Fruit fly (Drosophila melanogaster) whole organism, embryonic: ENCODE measurements around the gene CG31548.
A peak's percentile ranks its signal among the peaks of the same experiment; 100 is the strongest.

Experiments
- Aef1 ChIP-seq: fragments of 200-800 bp; sonication (Bioruptor generic); IDR thresholded peaks from 3 replicates; pipeline ENCODE4 v1.3.6; 2022; ENCODE audit warnings: missing biosample characterization, missing genetic modification characterization
- Awh ChIP-seq: fragments of 200-800 bp; sonication (Bioruptor generic); IDR thresholded peaks from 2 replicates; pipeline ENCODE4, ENCODE4 v1.3.6; 2022; ENCODE audit warnings: missing biosample characterization, missing genetic modification characterization
- BEAF-32 ChIP-seq: fragments of 200-800 bp; sonication (Bioruptor generic); optimal IDR thresholded peaks from 3 replicates; lab custom pipeline; 2017; ENCODE audit warnings: missing biosample characterization, missing genetic modification characterization, mild to moderate bottlenecking, moderate library complexity, missing genetic modification reagents
- CG10147 ChIP-seq: fragments of 200-800 bp; sonication (Bioruptor generic); optimal IDR thresholded peaks from 2 replicates; lab custom pipeline; 2019; ENCODE audit warnings: missing biosample characterization, mild to moderate bottlenecking, missing genetic modification characterization, moderate library complexity
- CG11695 ChIP-seq: fragments of 200-800 bp; sonication (Bioruptor generic); IDR thresholded peaks from 3 replicates; pipeline ENCODE4 v1.3.6; 2022; ENCODE audit warnings: missing biosample characterization, missing genetic modification characterization
- CG11696 ChIP-seq: fragments of 200-800 bp; sonication (Bioruptor generic); IDR thresholded peaks from 2 replicates; pipeline ENCODE4 v1.3.6; 2022; ENCODE audit warnings: missing biosample characterization, missing genetic modification characterization
- CG1529 ChIP-seq: fragments of 200-800 bp; sonication (Bioruptor generic); optimal IDR thresholded peaks from 3 replicates; lab custom pipeline; 2018; ENCODE audit warnings: missing biosample characterization, missing genetic modification characterization
- CG15479 ChIP-seq: fragments of 200-800 bp; sonication (Bioruptor generic); optimal IDR thresholded peaks from 3 replicates; lab custom pipeline; 2019; ENCODE audit warnings: missing biosample characterization, mild to moderate bottlenecking, missing genetic modification characterization, moderate library complexity
- CG17186 ChIP-seq: fragments of 200-800 bp; sonication (Bioruptor generic); optimal IDR thresholded peaks from 3 replicates; lab custom pipeline; 2017; ENCODE audit warnings: missing biosample characterization, missing genetic modification reagents, missing genetic modification characterization
- CG17359 ChIP-seq: fragments of 200-800 bp; sonication (Bioruptor generic); optimal IDR thresholded peaks from 3 replicates; lab custom pipeline; 2018; ENCODE audit warnings: missing biosample characterization, mild to moderate bottlenecking, missing genetic modification characterization, moderate library complexity
- CG32532 ChIP-seq: fragments of 200-800 bp; sonication (Bioruptor generic); IDR thresholded peaks from 2 replicates; pipeline ENCODE4 v1.3.6; 2022; ENCODE audit warnings: missing biosample characterization, missing genetic modification characterization
- CG34376 ChIP-seq: fragments of 200-800 bp; sonication (Bioruptor generic); optimal IDR thresholded peaks from 2 replicates; lab custom pipeline; 2018; ENCODE audit warnings: missing biosample characterization, mild to moderate bottlenecking, missing genetic modification characterization
- CG4328 ChIP-seq: fragments of 200-800 bp; sonication (Bioruptor generic); optimal IDR thresholded peaks from 3 replicates; lab custom pipeline; 2017; ENCODE audit warnings: missing biosample characterization, missing genetic modification reagents, missing genetic modification characterization
- CG4854 ChIP-seq: fragments of 200-800 bp; sonication (Bioruptor generic); optimal IDR thresholded peaks from 2 replicates; lab custom pipeline; 2016; ENCODE audit warnings: missing biosample characterization, missing genetic modification characterization, inconsistent platforms
- CG6813 ChIP-seq: fragments of 200-800 bp; sonication (Bioruptor generic); optimal IDR thresholded peaks from 2 replicates; lab custom pipeline; 2017; ENCODE audit warnings: missing biosample characterization, missing genetic modification characterization, mild to moderate bottlenecking, moderate library complexity, missing genetic modification reagents
- CG7928 ChIP-seq: fragments of 200-800 bp; sonication (Bioruptor generic); optimal IDR thresholded peaks from 2 replicates; lab custom pipeline; 2017; ENCODE audit warnings: missing biosample characterization, mild to moderate bottlenecking, missing genetic modification characterization
- CG9797 ChIP-seq: fragments of 200-800 bp; sonication (Bioruptor generic); optimal IDR thresholded peaks from 3 replicates; lab custom pipeline; 2018; ENCODE audit warnings: missing biosample characterization, mild to moderate bottlenecking, missing genetic modification characterization
- CkIIα-i1 ChIP-seq: fragments of 200-800 bp; sonication (Bioruptor generic); IDR thresholded peaks from 2 replicates; pipeline ENCODE4 v1.3.6; 2022; ENCODE audit warnings: missing biosample characterization, missing genetic modification characterization
- Dad ChIP-seq: fragments of 200-800 bp; sonication (Bioruptor generic); optimal IDR thresholded peaks from 3 replicates; lab custom pipeline; 2016; ENCODE audit warnings: missing biosample characterization, missing genetic modification characterization
- Deaf1 ChIP-seq: fragments of 200-800 bp; optimal IDR thresholded peaks from 3 replicates; lab custom pipeline; 2019; ENCODE audit warnings: missing biosample characterization, mild to moderate bottlenecking, missing genetic modification characterization, moderate library complexity
- Fer1 ChIP-seq: fragments of 200-800 bp; sonication (Bioruptor generic); optimal IDR thresholded peaks from 2 replicates; lab custom pipeline; 2017; ENCODE audit warnings: missing biosample characterization, mild to moderate bottlenecking, missing genetic modification characterization
- Gsc ChIP-seq: fragments of 200-800 bp; sonication (Bioruptor generic); IDR thresholded peaks from 2 replicates; pipeline ENCODE4 v1.3.6; 2022; ENCODE audit warnings: missing biosample characterization, missing genetic modification characterization
- Hr78 ChIP-seq, 2 experiments: fragments of 200-800 bp in 1 of 2; fragments of >200 bp in 1 of 2; sonication (Bioruptor generic) in 1 of 2; optimal IDR thresholded peaks; 2 replicates each; lab custom pipeline; 2017 to 2019; ENCODE audit warnings: missing biosample characterization in 2 of 2, missing genetic modification characterization in 2 of 2, mild to moderate bottlenecking in 1 of 2, moderate library complexity in 1 of 2
- Mad ChIP-seq: fragments of 200-800 bp; sonication (Bioruptor generic); optimal IDR thresholded peaks from 2 replicates; lab custom pipeline; 2016; ENCODE audit warnings: missing biosample characterization, missing genetic modification characterization
- Max ChIP-seq: fragments of 200-800 bp; sonication (Bioruptor generic); optimal IDR thresholded peaks from 2 replicates; lab custom pipeline; 2016; ENCODE audit warnings: missing biosample characterization, mild to moderate bottlenecking, missing genetic modification characterization
- Nf-YB ChIP-seq: fragments of 200-800 bp; sonication (Bioruptor generic); optimal IDR thresholded peaks from 3 replicates; lab custom pipeline; 2019; ENCODE audit warnings: missing biosample characterization, mild to moderate bottlenecking, missing genetic modification characterization, moderate library complexity
- Vsx1 ChIP-seq: fragments of 200-800 bp; sonication (Bioruptor generic); optimal IDR thresholded peaks from 2 replicates; lab custom pipeline; 2017; ENCODE audit warnings: missing biosample characterization, mild to moderate bottlenecking, missing genetic modification characterization, missing genetic modification reagents
- Xrp1 ChIP-seq: fragments of 200-800 bp; sonication (Bioruptor generic); IDR thresholded peaks from 2 replicates; pipeline ENCODE4 v1.3.6; 2022; ENCODE audit warnings: missing biosample characterization, missing genetic modification characterization
- bbx ChIP-seq: fragments of 200-800 bp; sonication (Bioruptor generic); IDR thresholded peaks from 2 replicates; pipeline ENCODE4 v1.3.6; 2022; ENCODE audit warnings: missing biosample characterization, missing genetic modification characterization; ENCODE audit not compliant: partially characterized antibody
- emc ChIP-seq: fragments of 200-800 bp; sonication (Bioruptor generic); optimal IDR thresholded peaks from 2 replicates; lab custom pipeline; 2016; ENCODE audit warnings: missing biosample characterization, missing genetic modification characterization
- fu2 ChIP-seq: fragments of 200-800 bp; sonication (Bioruptor generic); optimal IDR thresholded peaks from 2 replicates; lab custom pipeline; 2016; ENCODE audit warnings: missing biosample characterization, missing genetic modification characterization
- gcm ChIP-seq: fragments of 200-800 bp; sonication (Bioruptor generic); optimal IDR thresholded peaks from 2 replicates; lab custom pipeline; 2019; ENCODE audit warnings: missing biosample characterization, mild to moderate bottlenecking, missing genetic modification characterization, moderate library complexity
- gem ChIP-seq: fragments of 200-800 bp; sonication (Bioruptor generic); optimal IDR thresholded peaks from 2 replicates; lab custom pipeline; 2019; ENCODE audit warnings: missing biosample characterization, mild to moderate bottlenecking, missing genetic modification characterization, moderate library complexity
- gfzf ChIP-seq: fragments of 200-800 bp; sonication (Bioruptor generic); optimal IDR thresholded peaks from 2 replicates; lab custom pipeline; 2016; ENCODE audit warnings: missing biosample characterization, mild to moderate bottlenecking, missing genetic modification characterization, moderate library complexity
- grau ChIP-seq: fragments of 200-800 bp; optimal IDR thresholded peaks from 3 replicates; lab custom pipeline; 2019; ENCODE audit warnings: missing biosample characterization, mild to moderate bottlenecking, missing genetic modification characterization, moderate library complexity
- ham ChIP-seq: fragments of 200-800 bp; sonication (Bioruptor generic); IDR thresholded peaks from 2 replicates; pipeline ENCODE4 v1.3.6; 2022; ENCODE audit warnings: missing biosample characterization, missing genetic modification characterization
- kah ChIP-seq: fragments of 200-800 bp; sonication (Bioruptor generic); optimal IDR thresholded peaks from 2 replicates; lab custom pipeline; 2018; ENCODE audit warnings: missing biosample characterization, mild to moderate bottlenecking, missing genetic modification characterization
- klu ChIP-seq: fragments of 200-800 bp; sonication (Bioruptor generic); IDR thresholded peaks from 2 replicates; pipeline ENCODE4 v1.3.6; 2022; ENCODE audit warnings: missing biosample characterization, missing genetic modification characterization
- lola ChIP-seq, 3 experiments: fragments of >200 bp in 2 of 3; fragments of 200-800 bp in 1 of 3; sonication (Bioruptor generic) in 1 of 3; optimal IDR thresholded peaks; 2 replicates each; lab custom pipeline; 2017 to 2019; ENCODE audit warnings: missing biosample characterization in 3 of 3, missing genetic modification characterization in 3 of 3, mild to moderate bottlenecking in 1 of 3, moderate library complexity in 1 of 3
- onecut ChIP-seq: fragments of 200-800 bp; sonication (Bioruptor generic); IDR thresholded peaks from 2 replicates; pipeline ENCODE4 v1.3.6; 2022; ENCODE audit warnings: missing biosample characterization, missing genetic modification characterization
- otp ChIP-seq: fragments of 200-800 bp; sonication (Bioruptor generic); IDR thresholded peaks from 3 replicates; pipeline ENCODE4, ENCODE4 v1.3.6; 2022; ENCODE audit warnings: missing biosample characterization, missing genetic modification characterization
- pan ChIP-seq, 4 experiments: fragments of >200 bp in 3 of 4; fragments of 200-800 bp in 1 of 4; sonication (Bioruptor generic) in 1 of 4; optimal IDR thresholded peaks in 3 of 4; IDR thresholded peaks in 1 of 4; 2 replicates each; pipeline versions ENCODE4 v1.3.6 to Lab custom; 2017 to 2022; ENCODE audit warnings: missing biosample characterization in 2 of 4, missing genetic modification characterization in 2 of 4, mixed read lengths in 1 of 4
- pnt ChIP-seq: fragments of 200-800 bp; sonication (Bioruptor generic); optimal IDR thresholded peaks from 3 replicates; lab custom pipeline; 2016; ENCODE audit warnings: missing biosample characterization, missing genetic modification characterization
- ranshi ChIP-seq: fragments of 200-800 bp; sonication (Bioruptor generic); IDR thresholded peaks from 2 replicates; pipeline ENCODE4 v1.3.6; 2022; ENCODE audit warnings: missing biosample characterization, missing genetic modification characterization
- repo ChIP-seq: fragments of 200-800 bp; sonication (Bioruptor generic); optimal IDR thresholded peaks from 2 replicates; lab custom pipeline; 2016; ENCODE audit warnings: missing biosample characterization, missing genetic modification characterization
- row ChIP-seq: fragments of 200-800 bp; sonication (Bioruptor generic); IDR thresholded peaks from 3 replicates; pipeline ENCODE4 v1.3.6; 2022; ENCODE audit warnings: missing biosample characterization, missing genetic modification characterization
- sd ChIP-seq: fragments of 200-800 bp; sonication (Bioruptor generic); optimal IDR thresholded peaks from 3 replicates; lab custom pipeline; 2018; ENCODE audit warnings: missing biosample characterization, mild to moderate bottlenecking, missing genetic modification characterization, moderate library complexity
- sima ChIP-seq: fragments of 200-800 bp; sonication (Bioruptor generic); optimal IDR thresholded peaks from 2 replicates; lab custom pipeline; 2016; ENCODE audit warnings: missing biosample characterization, missing genetic modification characterization
- tio ChIP-seq: fragments of 200-800 bp; sonication (Bioruptor generic); optimal IDR thresholded peaks from 2 replicates; lab custom pipeline; 2017; ENCODE audit warnings: missing biosample characterization, missing genetic modification characterization, inconsistent platforms

The CG31548 gene

dm6 chr3R:5654692-5655181 is 18.1 kb upstream of the CG31548 start, which contains the start of the genes elm and MED27 (continued):
- TF ChIP-seq Nf-YB (GFP tag; lab: Kevin White, UChicago), result peak; percentile 77
- TF ChIP-seq CG15479 (GFP tag; lab: Kevin White, UChicago), result peak; percentile 22
- peak; percentile 89 for TF ChIP-seq gfzf (GFP tag; lab: Kevin White, UChicago)
- TF ChIP-seq Dad (GFP tag; lab: Kevin White, UChicago), result peak; percentile 91
- no peak for TF ChIP-seq Vsx1 (GFP tag; lab: Kevin White, UChicago)
- peak; percentile 94 for TF ChIP-seq CG32532
- TF ChIP-seq CG1529 (GFP tag; lab: Kevin White, UChicago), result peak; percentile 75
- peak; percentile 94 for TF ChIP-seq Mad (GFP tag; lab: Kevin White, UChicago)
- peak; percentile 81 for TF ChIP-seq CG4328
- peak; percentile 95 for TF ChIP-seq Xrp1 (GFP tag; lab: Robert Waterston, UW)
- TF ChIP-seq lola (GFP tag; optimal IDR thresholded peaks at IDR 0.05; lab: Kevin White, UChicago), result peak in 1 of 3 experiments; percentile 93
- peak; percentile 95 for TF ChIP-seq Aef1
- peak; percentile 93 for TF ChIP-seq CG10147 (GFP tag; lab: Kevin White, UChicago)
- TF ChIP-seq row, result peak; percentile 99
- peak; percentile 74 for TF ChIP-seq CG11696
- peak; percentile 83 for TF ChIP-seq CG34376
- TF ChIP-seq emc (GFP tag; lab: Kevin White, UChicago), result peak; percentile 86
- TF ChIP-seq grau, result peak; percentile 93
- TF ChIP-seq CG17359 (tag; lab: Kevin White, UChicago), result peak; percentile 89
- TF ChIP-seq Awh, result peak; percentile 81
- peak; percentile 79 for TF ChIP-seq CG11695 (GFP tag; lab: Robert Waterston, UW)
- TF ChIP-seq bbx (GFP tag; lab: Robert Waterston, UW), result peak; percentile 84
- peak; percentile 95 for TF ChIP-seq CG9797 (GFP tag; lab: Kevin White, UChicago)
- peak; percentile 99 for TF ChIP-seq BEAF-32 (GFP tag; lab: Kevin White, UChicago)
- TF ChIP-seq repo (GFP tag; lab: Kevin White, UChicago), result peak; percentile 62
- TF ChIP-seq ham (GFP tag; lab: Robert Waterston, UW), result peak; percentile 80
- peak; percentile 34 for TF ChIP-seq CG6813 (GFP tag; lab: Kevin White, UChicago)
- peak; percentile 91 for TF ChIP-seq fu2 (GFP tag; lab: Kevin White, UChicago)
- TF ChIP-seq sd, result peak; percentile 91
- TF ChIP-seq gem (tag; lab: Kevin White, UChicago), result peak; percentile 96
- peak; percentile 71 for TF ChIP-seq onecut (GFP tag; lab: Robert Waterston, UW)
- TF ChIP-seq ranshi, result peak; percentile 93
- peak; percentile 73 for TF ChIP-seq gcm
- TF ChIP-seq CG17186 (GFP tag; lab: Kevin White, UChicago), result peak; percentile 82
- TF ChIP-seq CG7928, result peak; percentile 72
- no peak for TF ChIP-seq tio (GFP tag; lab: Kevin White, UChicago)
- TF ChIP-seq klu (GFP tag; lab: Robert Waterston, UW), result peak; percentile 94
- no peak for TF ChIP-seq pan (optimal IDR thresholded peaks at IDR 0.05; lab: Kevin White, UChicago)
- TF ChIP-seq pan (GFP tag; optimal IDR thresholded peaks at IDR 0.05 in 1 of 2, IDR thresholded peaks at IDR 0.05 in 1 of 2), result peak in 1 of 2 experiments; percentile 89
- TF ChIP-seq sima (GFP tag; lab: Kevin White, UChicago), result peak; percentile 41
- no peak; the same call in 1 of the 2 replicates for TF ChIP-seq CkIIα-i1
- peak; percentile 96 for TF ChIP-seq Max (GFP tag; lab: Kevin White, UChicago)
- peak; percentile 86 for TF ChIP-seq otp (GFP tag; lab: Robert Waterston, UW)
- TF ChIP-seq kah (GFP tag; lab: Kevin White, UChicago), result no peak
- peak; percentile 68 for TF ChIP-seq Deaf1 (tag; lab: Kevin White, UChicago)
- TF ChIP-seq Hr78 (GFP tag; optimal IDR thresholded peaks at IDR 0.05; lab: Kevin White, UChicago), result no peak
- peak; percentile 92 for TF ChIP-seq pnt
- TF ChIP-seq Fer1, result peak; percentile 88
- TF ChIP-seq Gsc (GFP tag; lab: Robert Waterston, UW), result peak; percentile 82
- peak; percentile 86 for TF ChIP-seq CG4854 (GFP tag; lab: Kevin White, UChicago)
